Fruit fly (Drosophila melanogaster) whole organism, adult: ENCODE measurements around the gene Prp3.
A peak's percentile ranks its signal among the peaks of the same experiment; 100 is the strongest.

Experiments
- CG11617 ChIP-seq: fragments of 200-800 bp; sonication (Bioruptor generic); optimal IDR thresholded peaks from 2 replicates; lab custom pipeline; 2017; ENCODE audit warnings: mild to moderate bottlenecking, missing biosample characterization, missing genetic modification reagents, missing genetic modification characterization
- CG12768 ChIP-seq: fragments of 200-800 bp; sonication (Bioruptor generic); optimal IDR thresholded peaks from 2 replicates; lab custom pipeline; 2017; ENCODE audit warnings: missing biosample characterization, missing genetic modification characterization, mild to moderate bottlenecking, moderate library complexity, missing genetic modification reagents
- CG14711 ChIP-seq: fragments of 200-800 bp; sonication (Bioruptor generic); optimal IDR thresholded peaks from 2 replicates; lab custom pipeline; 2018; ENCODE audit warnings: missing biosample characterization, mild to moderate bottlenecking, missing genetic modification characterization, moderate library complexity
- CG1620 ChIP-seq: fragments of 200-800 bp; sonication (Bioruptor generic); optimal IDR thresholded peaks from 2 replicates; lab custom pipeline; 2016; ENCODE audit warnings: missing biosample characterization, missing genetic modification characterization
- CG33017 ChIP-seq: fragments of 200-800 bp; sonication (Bioruptor generic); optimal IDR thresholded peaks from 2 replicates; lab custom pipeline; 2018; ENCODE audit warnings: missing biosample characterization, mild to moderate bottlenecking, missing genetic modification characterization, moderate library complexity
- CG5204 ChIP-seq: fragments of 200-800 bp; sonication (Bioruptor generic); optimal IDR thresholded peaks from 2 replicates; lab custom pipeline; 2016; ENCODE audit warnings: missing biosample characterization, missing genetic modification characterization
- CG7045 ChIP-seq: fragments of 200-800 bp; sonication (Bioruptor generic); optimal IDR thresholded peaks from 2 replicates; lab custom pipeline; 2017; ENCODE audit warnings: missing biosample characterization, mild to moderate bottlenecking, missing genetic modification characterization
- CG7101 ChIP-seq: fragments of 200-800 bp; sonication (Bioruptor generic); optimal IDR thresholded peaks from 2 replicates; lab custom pipeline; 2018; ENCODE audit warnings: missing biosample characterization, mild to moderate bottlenecking, missing genetic modification characterization, moderate library complexity
- Clk ChIP-seq: fragments of 200-800 bp; sonication (Bioruptor generic); optimal IDR thresholded peaks from 2 replicates; lab custom pipeline; 2017; ENCODE audit warnings: missing biosample characterization, missing genetic modification characterization
- Crg-1 ChIP-seq: fragments of 200-800 bp; sonication (Bioruptor generic); optimal IDR thresholded peaks from 2 replicates; lab custom pipeline; 2016; ENCODE audit warnings: missing biosample characterization, missing genetic modification characterization
- Hr96 ChIP-seq: fragments of 200-800 bp; sonication (Bioruptor generic); optimal IDR thresholded peaks from 2 replicates; lab custom pipeline; 2016; ENCODE audit warnings: missing biosample characterization, missing genetic modification characterization
- Mnt ChIP-seq: fragments of 200-800 bp; sonication (Bioruptor generic); optimal IDR thresholded peaks from 2 replicates; lab custom pipeline; 2016; ENCODE audit warnings: missing biosample characterization, mild to moderate bottlenecking, missing genetic modification characterization
- bab1 ChIP-seq: fragments of 200-800 bp; sonication (Bioruptor generic); optimal IDR thresholded peaks from 3 replicates; lab custom pipeline; 2019; ENCODE audit warnings: missing biosample characterization, mild to moderate bottlenecking, missing genetic modification characterization, moderate library complexity
- cic ChIP-seq: fragments of 200-800 bp; sonication (Bioruptor generic); optimal IDR thresholded peaks from 2 replicates; lab custom pipeline; 2017; ENCODE audit warnings: missing biosample characterization, mild to moderate bottlenecking, missing genetic modification characterization, moderate library complexity
- cnc ChIP-seq, 2 experiments: fragments of >200 bp; optimal IDR thresholded peaks; 2 replicates each; lab custom pipeline; 2017
- kay ChIP-seq: fragments of 200-800 bp; sonication (Bioruptor generic); peaks from one replicate; lab custom pipeline; 2016; ENCODE audit warnings: missing biosample characterization, missing genetic modification characterization, borderline replicate concordance
- ovo ChIP-seq: fragments of 200-800 bp; sonication (Bioruptor generic); optimal IDR thresholded peaks from 2 replicates; lab custom pipeline; 2016; ENCODE audit warnings: missing biosample characterization, missing genetic modification characterization
- pad ChIP-seq: fragments of 200-800 bp; sonication (Bioruptor generic); optimal IDR thresholded peaks from 3 replicates; lab custom pipeline; 2017; ENCODE audit warnings: missing biosample characterization, missing genetic modification characterization, mild to moderate bottlenecking, moderate library complexity, missing genetic modification reagents
- tj ChIP-seq: fragments of 200-800 bp; sonication (Bioruptor generic); optimal IDR thresholded peaks from 3 replicates; lab custom pipeline; 2017; ENCODE audit warnings: missing biosample characterization, mild to moderate bottlenecking, missing genetic modification characterization, moderate library complexity
- toe ChIP-seq: fragments of 200-800 bp; sonication (Bioruptor generic); optimal IDR thresholded peaks from 2 replicates; lab custom pipeline; 2016; ENCODE audit warnings: missing biosample characterization, missing genetic modification characterization

Gene Prp3

dm6 chr3L:19907706-19908070 lies 2.4 kb upstream of the Prp3 start:
- peak; percentile 64 for TF ChIP-seq tj (GFP tag; lab: Kevin White, UChicago)
- no peak for TF ChIP-seq CG14711 (tag; lab: Kevin White, UChicago)
- TF ChIP-seq cnc (optimal IDR thresholded peaks at IDR 0.05; lab: Kevin White, UChicago) = peak in 1 of 2 experiments; percentile 8
- no peak for TF ChIP-seq CG11617 (GFP tag; lab: Kevin White, UChicago)
- TF ChIP-seq ovo = no peak

- TF ChIP-seq CG5204 = no peak
- TF ChIP-seq Mnt = peak; percentile 65
- no peak for TF ChIP-seq CG14711 (tag; lab: Kevin White, UChicago)
- no peak for TF ChIP-seq CG11617 (GFP tag; lab: Kevin White, UChicago)
- TF ChIP-seq CG7101 (tag; lab: Kevin White, UChicago) = no peak
- no peak for TF ChIP-seq CG7045 (GFP tag; lab: Kevin White, UChicago)
- no peak for TF ChIP-seq Crg-1 (GFP tag; lab: Kevin White, UChicago)
- TF ChIP-seq Hr96 (GFP tag; lab: Kevin White, UChicago) = no peak
- no peak for TF ChIP-seq cnc (optimal IDR thresholded peaks at IDR 0.05; lab: Kevin White, UChicago)
- no peak for TF ChIP-seq pad (GFP tag; lab: Kevin White, UChicago)
- TF ChIP-seq bab1 (GFP tag; lab: Kevin White, UChicago) = no peak
- TF ChIP-seq CG12768 (GFP tag; lab: Kevin White, UChicago) = peak; percentile 9
- TF ChIP-seq toe = no peak
- TF ChIP-seq Clk (GFP tag; lab: Kevin White, UChicago) = peak; percentile 7
- no peak for TF ChIP-seq ovo
- TF ChIP-seq kay (GFP tag; lab: Kevin White, UChicago) = no peak
- peak; percentile 71 for TF ChIP-seq cic
- peak; percentile 30 for TF ChIP-seq CG33017 (tag; lab: Kevin White, UChicago)
- TF ChIP-seq CG1620 (GFP tag; lab: Kevin White, UChicago) = no peak
- peak; percentile 60 for TF ChIP-seq tj (GFP tag; lab: Kevin White, UChicago)
Measured at dm6 chr3L:19908201-19909127, 1.6 kb upstream of the Prp3 start.

- no peak for TF ChIP-seq Hr96 (GFP tag; lab: Kevin White, UChicago)
- peak; percentile 47 for TF ChIP-seq CG1620 (GFP tag; lab: Kevin White, UChicago)
- peak; percentile 55 for TF ChIP-seq pad (GFP tag; lab: Kevin White, UChicago)
- peak; percentile 47 for TF ChIP-seq CG11617 (GFP tag; lab: Kevin White, UChicago)
- peak; percentile 19 for TF ChIP-seq bab1 (GFP tag; lab: Kevin White, UChicago)
- peak; percentile 43 for TF ChIP-seq CG7101 (tag; lab: Kevin White, UChicago)
- no peak for TF ChIP-seq CG7045 (GFP tag; lab: Kevin White, UChicago)
- TF ChIP-seq CG33017 (tag; lab: Kevin White, UChicago) = peak; percentile 43
- no peak for TF ChIP-seq CG12768 (GFP tag; lab: Kevin White, UChicago)
- peak; percentile 29 for TF ChIP-seq Mnt
- TF ChIP-seq cic = no peak
- TF ChIP-seq Clk (GFP tag; lab: Kevin White, UChicago) = no peak
- TF ChIP-seq CG14711 (tag; lab: Kevin White, UChicago) = peak; percentile 48
- TF ChIP-seq CG5204 = no peak
Measured at dm6 chr3L:19909234-19910053, 656 bp upstream of the Prp3 start.

dm6 chr3L:19913328-19913936 lies 3.3 kb downstream of the Prp3 start, which contains the start of gene Mtr3:
Gene Mtr3 (minus strand): TSS chr3L:19913715.
- TF ChIP-seq bab1 (GFP tag; lab: Kevin White, UChicago) (peak; percentile 18), CG7101 (tag; lab: Kevin White, UChicago) (no peak), Hr96 (GFP tag; lab: Kevin White, UChicago) (no peak), CG33017 (tag; lab: Kevin White, UChicago) (no peak), CG1620 (GFP tag; lab: Kevin White, UChicago) (no peak), Mnt (no peak), CG11617 (GFP tag; lab: Kevin White, UChicago) (no peak)

- peak; percentile 12 for TF ChIP-seq CG14711 (tag; lab: Kevin White, UChicago)
- TF ChIP-seq CG7045 (GFP tag; lab: Kevin White, UChicago) = no peak
- TF ChIP-seq bab1 (GFP tag; lab: Kevin White, UChicago) = peak; percentile 55
- TF ChIP-seq Hr96 (GFP tag; lab: Kevin White, UChicago) = no peak
- peak in 1 of 2 experiments; percentile 70 for TF ChIP-seq cnc (optimal IDR thresholded peaks at IDR 0.05; lab: Kevin White, UChicago)
- TF ChIP-seq tj (GFP tag; lab: Kevin White, UChicago) = no peak
- TF ChIP-seq Clk (GFP tag; lab: Kevin White, UChicago) = no peak
- peak; percentile 33 for TF ChIP-seq ovo
- TF ChIP-seq Crg-1 (GFP tag; lab: Kevin White, UChicago) = no peak
- peak; percentile 63 for TF ChIP-seq CG1620 (GFP tag; lab: Kevin White, UChicago)
- no peak for TF ChIP-seq cic
- no peak for TF ChIP-seq CG33017 (tag; lab: Kevin White, UChicago)
- peak; percentile 64 for TF ChIP-seq Mnt
- no peak for TF ChIP-seq pad (GFP tag; lab: Kevin White, UChicago)
- no peak for TF ChIP-seq toe
- no peak for TF ChIP-seq CG5204
Measured at dm6 chr3L:19914833-19915232, 4.7 kb downstream of the Prp3 start, which contains the start of gene Rpn1. Gene Rpn1 (plus strand): TSS chr3L:19915051.
